Fruit fly (Drosophila melanogaster) whole organism, prepupa: ENCODE measurements around the gene CG13069.

ENCODE experiments used
- CG10631 ChIP-seq: fragments of 200-800 bp; sonication (Bioruptor generic); optimal IDR thresholded peaks from 2 replicates; lab custom pipeline; 2016; ENCODE audit warnings: missing biosample characterization, missing genetic modification characterization
- CG8319 ChIP-seq: fragments of 200-800 bp; sonication (Bioruptor generic); optimal IDR thresholded peaks from 3 replicates; lab custom pipeline; 2016; ENCODE audit warnings: missing biosample characterization, missing genetic modification characterization
- OdsH ChIP-seq: fragments of 200-800 bp; sonication (Bioruptor generic); optimal IDR thresholded peaks from 3 replicates; lab custom pipeline; 2016; ENCODE audit warnings: missing biosample characterization, missing genetic modification characterization
- Sox102F ChIP-seq: fragments of 200-800 bp; sonication (Bioruptor generic); optimal IDR thresholded peaks from 2 replicates; lab custom pipeline; 2016; ENCODE audit warnings: missing biosample characterization, mild to moderate bottlenecking, missing genetic modification characterization
- achi ChIP-seq: fragments of 200-800 bp; sonication (Bioruptor generic); optimal IDR thresholded peaks from 3 replicates; lab custom pipeline; 2016; ENCODE audit warnings: missing biosample characterization, missing genetic modification characterization
- svp ChIP-seq: fragments of 200-800 bp; sonication (Bioruptor generic); peaks from one replicate; lab custom pipeline; 2016; ENCODE audit warnings: missing biosample characterization, missing genetic modification characterization

dm6 chr3L:16279171-16279570, 14.0 kb downstream of the CG13069 start, which contains the start of gene CG13050:
- TF ChIP-seq CG8319 (GFP tag; lab: Kevin White, UChicago) (no peak), CG10631 (GFP tag; lab: Kevin White, UChicago) (no peak), achi (GFP tag; lab: Kevin White, UChicago) (no peak), OdsH (GFP tag; lab: Kevin White, UChicago) (no peak), Sox102F (GFP tag; lab: Kevin White, UChicago) (no peak), svp (no peak)
